Worm (Caenorhabditis elegans) whole organism, midembryonic: ENCODE results near the gene cpg-1.

Experiments
- T22C8.4 ChIP-seq: fragments of 200-800 bp; sonication (Bioruptor generic); IDR thresholded peaks from 2 replicates; pipeline ENCODE4 v1.3.6; 2022; ENCODE audit warnings: missing genetic modification characterization, missing compliant biosample characterization
- cog-1 ChIP-seq: sonication (generic microtip); optimal IDR thresholded peaks from 2 replicates; lab custom pipeline; 2016; ENCODE audit warnings: missing genetic modification characterization, missing compliant biosample characterization
- flt-1 ChIP-seq: fragments of 200-800 bp; sonication (Bioruptor generic); IDR thresholded peaks from 2 replicates; pipeline ENCODE4 v1.3.6; 2022; ENCODE audit warnings: missing genetic modification characterization, missing compliant biosample characterization
- klf-2 ChIP-seq: fragments of 200-800 bp; sonication (Bioruptor generic); conservative IDR thresholded peaks from 2 replicates; pipeline ENCODE4 v1.3.6; 2022; ENCODE audit warnings: missing genetic modification reagents, missing genetic modification characterization, missing compliant biosample characterization
- med-1 ChIP-seq: sonication (generic microtip); optimal IDR thresholded peaks from 2 replicates; lab custom pipeline; 2017; ENCODE audit warnings: missing genetic modification characterization, mild to moderate bottlenecking, missing compliant biosample characterization, antibody characterized with exemption, missing genetic modification reagents; ENCODE audit not compliant: insufficient read depth
- ref-1 ChIP-seq: fragments of 200-800 bp; sonication (Bioruptor generic); conservative IDR thresholded peaks from 2 replicates; pipeline ENCODE4 v1.3.6; 2022; ENCODE audit warnings: missing genetic modification reagents, missing genetic modification characterization, missing compliant biosample characterization
- tab-1 ChIP-seq: fragments of 200-800 bp; sonication (Bioruptor generic); IDR thresholded peaks from 2 replicates; pipeline ENCODE4 v1.3.6; 2022; ENCODE audit warnings: missing genetic modification characterization, missing compliant biosample characterization
- ztf-23 ChIP-seq: fragments of 200-800 bp; sonication (Bioruptor generic); IDR thresholded peaks from 2 replicates; pipeline ENCODE4 v1.3.6; 2022; ENCODE audit warnings: missing genetic modification reagents, missing genetic modification characterization, missing compliant biosample characterization
- ztf-29 ChIP-seq: fragments of 200-800 bp; sonication (Bioruptor generic); IDR thresholded peaks from 2 replicates; pipeline ENCODE4 v1.3.6; 2022; ENCODE audit warnings: missing genetic modification reagents, missing genetic modification characterization, missing compliant biosample characterization

ce11 chrIII:4453301-4453700 lies 35.9 kb upstream of the cpg-1 start:
- no peak for TF ChIP-seq klf-2 (GFP tag; lab: Robert Waterston, UW)
- no peak for TF ChIP-seq cog-1 (tag; lab: Kevin White, UChicago)
- TF ChIP-seq ztf-29 (GFP tag; lab: Robert Waterston, UW), result no peak
- TF ChIP-seq T22C8.4 (GFP tag; lab: Robert Waterston, UW), result no peak
- no peak for TF ChIP-seq tab-1 (GFP tag; lab: Robert Waterston, UW)
- no peak for TF ChIP-seq med-1
- TF ChIP-seq ztf-23 (GFP tag; lab: Robert Waterston, UW), result no peak
- TF ChIP-seq flt-1 (GFP tag; lab: Robert Waterston, UW), result no peak
- TF ChIP-seq ref-1, result no peak
